Worm (Caenorhabditis elegans): ENCODE data around the gene cnx-1.

cnx-1 gene

ce11 chrIII:9857110-9857509 is 40.2 kb upstream of the cnx-1 start:
- TF ChIP-seq elt-2 (tag; optimal IDR thresholded peaks at IDR 0.05) (peak; percentile 70), nhr-67 (tag; optimal IDR thresholded peaks at IDR 0.05) (no peak), pha-4 (tag; optimal IDR thresholded peaks at IDR 0.05) (peak; percentile 28)

ce11 chrIII:9854960-9855359 is 38.0 kb upstream of the cnx-1 start:
- TF ChIP-seq nhr-11 (tag; optimal IDR thresholded peaks at IDR 0.05), result no peak
- TF ChIP-seq aly-2 (tag; optimal IDR thresholded peaks at IDR 0.05), result no peak
- TF ChIP-seq pha-4 (tag; optimal IDR thresholded peaks at IDR 0.05), result no peak
- no peak for TF ChIP-seq nhr-67 (tag; optimal IDR thresholded peaks at IDR 0.05)
- no peak for TF ChIP-seq ama-1 (optimal IDR thresholded peaks at IDR 0.05)

DNA sequence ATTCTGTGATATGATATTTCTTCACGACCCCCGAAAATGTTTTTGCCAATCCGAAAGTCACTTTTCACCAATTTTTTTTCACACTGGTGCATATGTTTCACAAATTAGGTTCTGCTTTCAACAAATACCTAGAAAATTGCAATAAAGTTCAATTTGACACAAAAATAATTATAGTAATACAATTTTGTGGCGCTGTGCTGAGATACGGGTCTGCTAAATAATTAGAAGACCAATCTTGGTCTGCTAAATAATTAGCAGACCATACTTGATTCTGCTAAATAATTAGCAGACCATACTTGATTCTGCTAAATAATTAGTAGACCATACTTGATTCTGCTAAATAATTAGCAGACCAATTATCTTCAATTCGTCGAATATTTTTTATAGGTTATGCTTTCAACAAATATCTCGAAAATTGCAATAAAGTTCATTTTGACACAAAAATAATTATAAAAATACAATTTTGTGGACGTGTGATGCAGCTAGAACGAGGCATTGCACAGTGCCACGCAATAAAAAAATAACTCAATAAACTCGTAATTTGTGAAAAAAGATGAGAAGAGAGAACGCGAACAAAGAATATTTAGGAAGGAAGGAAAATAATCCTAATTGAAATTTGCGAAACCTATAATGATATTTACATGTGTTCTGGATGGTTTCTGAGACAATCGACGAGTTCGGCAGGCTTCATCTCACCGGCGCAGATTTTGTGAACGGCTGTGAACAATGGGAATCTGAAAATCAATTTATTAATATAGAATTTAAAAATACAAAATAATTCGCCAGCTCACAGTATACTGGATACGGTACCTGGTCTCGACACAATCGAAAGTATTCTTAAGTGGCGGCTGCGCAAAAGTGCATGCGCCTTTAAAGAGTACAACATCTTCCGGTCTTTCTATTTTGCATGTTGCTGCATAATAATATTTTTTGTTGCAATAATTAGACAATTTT is 37.0 kb upstream of the cnx-1 start:
- no peak for TF ChIP-seq nhr-77 (tag; optimal IDR thresholded peaks at IDR 0.05)
- no peak for TF ChIP-seq hmg-11 (tag; optimal IDR thresholded peaks at IDR 0.05)
- TF ChIP-seq nhr-25 (tag; optimal IDR thresholded peaks at IDR 0.05), result no peak
- TF ChIP-seq ama-1 (optimal IDR thresholded peaks at IDR 0.05), result peak; percentile 7
- no peak for TF ChIP-seq snpc-4 (tag; optimal IDR thresholded peaks at IDR 0.05)
- peak; percentile 15 for TF ChIP-seq elt-2 (tag; optimal IDR thresholded peaks at IDR 0.05)
- TF ChIP-seq ceh-82 (tag; optimal IDR thresholded peaks at IDR 0.05), result no peak
- no peak for TF ChIP-seq pqm-1 (tag; optimal IDR thresholded peaks at IDR 0.05)

DNA sequence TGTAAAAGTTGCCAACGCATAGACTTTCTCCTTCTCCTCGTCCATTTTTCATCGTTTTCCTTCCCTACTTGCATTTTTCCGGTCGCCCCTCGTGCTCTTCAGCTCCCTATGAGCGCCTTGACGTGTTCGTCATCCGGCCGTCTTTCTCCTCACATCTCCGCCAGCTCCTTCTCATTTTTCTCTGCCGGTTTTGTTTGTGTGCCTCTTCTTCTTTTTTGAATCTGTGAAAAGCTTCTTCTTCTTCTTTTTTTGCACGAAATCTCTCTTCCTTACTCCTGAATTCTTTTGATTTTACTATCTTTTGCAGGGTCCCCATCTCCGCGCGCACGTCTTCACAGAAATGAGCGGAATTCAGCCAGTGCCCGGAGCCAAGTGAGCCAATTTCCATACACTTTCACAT is 34.6 kb upstream of the cnx-1 start, which contains the start of gene K11H3.3:
Gene K11H3.3, plus strand, starts transcription at position 308 of the 400 bp plus-strand sequence.
- TF ChIP-seq ceh-9 (tag; optimal IDR thresholded peaks at IDR 0.05), result no peak
- peak; percentile 49 for TF ChIP-seq lin-39 (tag; optimal IDR thresholded peaks at IDR 0.05)
- TF ChIP-seq unc-62 (GFP tag; optimal IDR thresholded peaks at IDR 0.05), result no peak

ce11 chrIII:9850877-9851276 is 33.9 kb upstream of the cnx-1 start:
- TF ChIP-seq pqm-1 (tag; optimal IDR thresholded peaks at IDR 0.05) (peak; percentile 49), ztf-4 (tag; optimal IDR thresholded peaks at IDR 0.05) (no peak), elt-2 (tag; optimal IDR thresholded peaks at IDR 0.05) (peak; percentile 21)

DNA sequence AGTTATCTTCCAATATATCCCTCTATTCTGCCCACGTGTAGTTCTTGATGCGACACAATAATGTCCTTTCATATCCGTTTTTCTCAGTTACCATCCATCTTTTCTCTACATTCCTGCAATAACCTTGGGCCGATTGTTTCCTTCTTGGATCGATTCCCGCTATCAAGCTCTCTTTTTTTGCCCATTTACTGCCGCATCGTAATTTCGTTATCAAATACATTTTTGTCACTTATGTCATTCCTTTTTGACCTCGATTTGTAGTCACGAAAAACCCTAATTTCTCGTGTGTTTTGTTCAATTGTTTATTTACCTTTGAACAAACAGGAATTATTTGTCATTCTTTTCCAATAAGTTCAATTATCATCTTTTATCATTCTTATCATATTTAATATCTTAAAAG is 33.0 kb upstream of the cnx-1 start:
- no peak for TF ChIP-seq hmg-11 (tag; optimal IDR thresholded peaks at IDR 0.05)
- TF ChIP-seq fkh-2 (tag; optimal IDR thresholded peaks at IDR 0.05), result no peak
- no peak for TF ChIP-seq nhr-23 (tag; optimal IDR thresholded peaks at IDR 0.05)
- TF ChIP-seq nhr-43 (tag; optimal IDR thresholded peaks at IDR 0.05; ENCODE audit: poor library complexity, severe bottlenecking), result no peak
- TF ChIP-seq fos-1 (tag; optimal IDR thresholded peaks at IDR 0.05), result no peak
- peak; percentile 77 for TF ChIP-seq elt-2 (tag; optimal IDR thresholded peaks at IDR 0.05)
- no peak for TF ChIP-seq eor-1 (tag; optimal IDR thresholded peaks at IDR 0.05)
- TF ChIP-seq nhr-237 (tag; optimal IDR thresholded peaks at IDR 0.05), result no peak
- no peak for TF ChIP-seq jun-1 (tag; optimal IDR thresholded peaks at IDR 0.05)
- TF ChIP-seq nhr-76 (tag; optimal IDR thresholded peaks at IDR 0.05), result no peak
- TF ChIP-seq snpc-4 (tag; optimal IDR thresholded peaks at IDR 0.05), result no peak
- no peak for TF ChIP-seq lin-39 (tag; optimal IDR thresholded peaks at IDR 0.05)
- TF ChIP-seq elt-1 (tag; optimal IDR thresholded peaks at IDR 0.05), result no peak
- TF ChIP-seq ama-1 (optimal IDR thresholded peaks at IDR 0.05), result no peak
- no peak for TF ChIP-seq mdl-1 (tag; optimal IDR thresholded peaks at IDR 0.05)
- TF ChIP-seq nhr-25 (tag; optimal IDR thresholded peaks at IDR 0.05), result no peak
- TF ChIP-seq fkh-10 (GFP tag; optimal IDR thresholded peaks at IDR 0.05), result no peak
- peak; percentile 67 for TF ChIP-seq skn-1 (tag; optimal IDR thresholded peaks at IDR 0.05)
- no peak for TF ChIP-seq egl-27 (tag; optimal IDR thresholded peaks at IDR 0.05)
- TF ChIP-seq ztf-4 (tag; optimal IDR thresholded peaks at IDR 0.05), result no peak
- TF ChIP-seq nhr-67 (tag; optimal IDR thresholded peaks at IDR 0.05), result no peak
- TF ChIP-seq tbx-2 (tag; optimal IDR thresholded peaks at IDR 0.05), result no peak
- no peak for TF ChIP-seq unc-62 (GFP tag; optimal IDR thresholded peaks at IDR 0.05)
- no peak for TF ChIP-seq zag-1 (tag; optimal IDR thresholded peaks at IDR 0.05)
- TF ChIP-seq lin-15B (tag; optimal IDR thresholded peaks at IDR 0.05), result no peak
- no peak for TF ChIP-seq ceh-9 (tag; optimal IDR thresholded peaks at IDR 0.05)
- no peak for TF ChIP-seq R02D3.7 (tag; optimal IDR thresholded peaks at IDR 0.05)
- no peak for TF ChIP-seq lsy-12 (tag; optimal IDR thresholded peaks at IDR 0.05)
- TF ChIP-seq ceh-82 (tag; optimal IDR thresholded peaks at IDR 0.05), result no peak
- TF ChIP-seq nfya-1 (tag; optimal IDR thresholded peaks at IDR 0.05; ENCODE audit: insufficient read depth), result no peak
- peak; percentile 82 for TF ChIP-seq pqm-1 (tag; optimal IDR thresholded peaks at IDR 0.05)
- no peak for TF ChIP-seq daf-12 (tag; optimal IDR thresholded peaks at IDR 0.05)
- no peak for TF ChIP-seq ztf-11 (tag; optimal IDR thresholded peaks at IDR 0.05)
- no peak for TF ChIP-seq nhr-11 (tag; optimal IDR thresholded peaks at IDR 0.05)
- no peak for TF ChIP-seq unc-39 (tag; optimal IDR thresholded peaks at IDR 0.05)
- peak; percentile 75 for TF ChIP-seq pha-4 (tag; optimal IDR thresholded peaks at IDR 0.05)
- no peak for TF ChIP-seq ceh-16 (tag; optimal IDR thresholded peaks at IDR 0.05)
- TF ChIP-seq aly-2 (tag; optimal IDR thresholded peaks at IDR 0.05), result no peak
